Fruit fly (Drosophila melanogaster): ENCODE results near the gene CG9948.

DNA sequence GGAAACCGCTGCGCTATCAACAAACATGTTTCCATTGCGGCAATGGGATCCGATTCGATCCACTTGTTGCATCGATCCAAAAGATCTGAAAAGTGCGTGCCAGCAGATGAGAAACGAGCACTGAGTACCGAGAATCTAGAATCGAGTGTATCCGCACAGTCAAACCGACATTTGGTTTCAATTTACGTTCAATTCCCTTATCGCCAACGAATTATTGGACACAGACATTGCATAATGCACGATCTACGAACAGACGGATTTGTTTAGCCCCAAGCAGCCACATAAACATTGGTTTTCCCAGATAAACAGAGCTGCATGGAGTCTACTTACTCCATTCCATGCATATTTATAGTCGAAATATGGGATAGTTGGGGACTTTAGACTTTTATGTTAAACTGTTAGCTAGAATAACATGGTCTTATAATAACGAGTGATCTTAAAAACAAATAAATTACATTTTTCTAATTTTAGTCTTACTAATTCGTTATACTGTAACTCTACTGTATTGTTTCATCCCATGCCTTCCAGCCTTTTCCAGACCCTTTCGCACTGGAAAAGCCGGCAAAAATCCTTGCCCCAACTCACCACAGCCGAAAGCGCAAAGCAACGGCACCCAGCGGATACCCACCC is 23.1 kb downstream of the CG9948 start:
- TF ChIP-seq Sox102F (GFP tag; optimal IDR thresholded peaks at IDR 0.05) (no peak), Ets21C (GFP tag; optimal IDR thresholded peaks at IDR 0.05) (no peak), eg (GFP tag; IDR thresholded peaks at IDR 0.05) (0 out of 3 replicates have a peak, but pooled peaks have one; percentile 24), CG15336 (GFP tag; IDR thresholded peaks at IDR 0.05) (no peak), CG8319 (GFP tag; optimal IDR thresholded peaks at IDR 0.05) (no peak), acj6 (GFP tag; optimal IDR thresholded peaks at IDR 0.05) (no peak), fkh (GFP tag; optimal IDR thresholded peaks at IDR 0.05) (no peak), Lpt (GFP tag; optimal IDR thresholded peaks at IDR 0.05) (no peak), Eip75B (GFP tag; optimal IDR thresholded peaks at IDR 0.05) (no peak)

Data from whole organism, prepupa.